Fruit fly (Drosophila melanogaster) whole organism, embryonic: ENCODE measurements around the gene CG11695.

Experiments used
- Atf-2 ChIP-seq: fragments of 200-800 bp; sonication (Bioruptor generic); optimal IDR thresholded peaks from 2 replicates; lab custom pipeline; 2016; ENCODE audit warnings: missing biosample characterization, missing genetic modification characterization
- CG11504 ChIP-seq: fragments of 200-800 bp; sonication (Bioruptor generic); optimal IDR thresholded peaks from 3 replicates; lab custom pipeline; 2019; ENCODE audit warnings: missing biosample characterization, mild to moderate bottlenecking, missing genetic modification characterization, moderate library complexity
- CG12071 ChIP-seq: fragments of 200-800 bp; sonication (Bioruptor generic); optimal IDR thresholded peaks from 3 replicates; lab custom pipeline; 2018; ENCODE audit warnings: missing biosample characterization, mild to moderate bottlenecking, missing genetic modification characterization
- CG12299 ChIP-seq: fragments of 200-800 bp; sonication (Bioruptor generic); optimal IDR thresholded peaks from 2 replicates; lab custom pipeline; 2018; ENCODE audit warnings: missing biosample characterization, mild to moderate bottlenecking, missing genetic modification characterization
- CG12744 ChIP-seq: fragments of 200-800 bp; sonication (Bioruptor generic); optimal IDR thresholded peaks from 2 replicates; lab custom pipeline; 2016; ENCODE audit warnings: missing biosample characterization, missing genetic modification characterization
- CG12942 ChIP-seq: fragments of 200-800 bp; sonication (Bioruptor generic); optimal IDR thresholded peaks from 3 replicates; lab custom pipeline; 2016; ENCODE audit warnings: missing biosample characterization, missing genetic modification characterization
- CG14441 ChIP-seq: fragments of 200-800 bp; sonication (Bioruptor generic); IDR thresholded peaks from 2 replicates; pipeline ENCODE4 v1.3.6; 2022; ENCODE audit warnings: missing biosample characterization, missing genetic modification characterization
- CG16863 ChIP-seq: fragments of 200-800 bp; sonication (Bioruptor generic); optimal IDR thresholded peaks from 3 replicates; lab custom pipeline; 2016; ENCODE audit warnings: missing biosample characterization, missing genetic modification characterization
- CG17385 ChIP-seq: fragments of 200-800 bp; sonication (Bioruptor generic); optimal IDR thresholded peaks from 3 replicates; lab custom pipeline; 2018; ENCODE audit warnings: missing biosample characterization, mild to moderate bottlenecking, missing genetic modification characterization
- CG17912 ChIP-seq: fragments of 200-800 bp; sonication (Bioruptor generic); optimal IDR thresholded peaks from 2 replicates; lab custom pipeline; 2018; ENCODE audit warnings: missing biosample characterization, mild to moderate bottlenecking, missing genetic modification characterization
- CG2116 ChIP-seq: fragments of 200-800 bp; sonication (Bioruptor generic); optimal IDR thresholded peaks from 3 replicates; lab custom pipeline; 2018; ENCODE audit warnings: missing biosample characterization, mild to moderate bottlenecking, missing genetic modification characterization
- CG2129 ChIP-seq: fragments of 200-800 bp; sonication (Bioruptor generic); IDR thresholded peaks from 2 replicates; pipeline ENCODE4 v1.3.6; 2022; ENCODE audit warnings: missing biosample characterization, missing genetic modification characterization; ENCODE audit not compliant: partially characterized antibody
- CG3163 ChIP-seq: fragments of 200-800 bp; sonication (Bioruptor generic); optimal IDR thresholded peaks from 3 replicates; lab custom pipeline; 2016; ENCODE audit warnings: missing biosample characterization, missing genetic modification characterization
- CG34376 ChIP-seq: fragments of 200-800 bp; sonication (Bioruptor generic); optimal IDR thresholded peaks from 2 replicates; lab custom pipeline; 2018; ENCODE audit warnings: missing biosample characterization, mild to moderate bottlenecking, missing genetic modification characterization
- CG4730 ChIP-seq: fragments of 200-800 bp; sonication (Bioruptor generic); IDR thresholded peaks from 2 replicates; pipeline ENCODE4 v1.3.6; 2022; ENCODE audit warnings: missing biosample characterization, missing genetic modification characterization
- CG6791 ChIP-seq: fragments of 200-800 bp; sonication (Bioruptor generic); IDR thresholded peaks from 3 replicates; pipeline ENCODE4 v1.3.6; 2022; ENCODE audit warnings: missing biosample characterization, missing genetic modification characterization; ENCODE audit not compliant: partially characterized antibody
- CG6854 ChIP-seq: fragments of 200-800 bp; sonication (Bioruptor generic); optimal IDR thresholded peaks from 3 replicates; lab custom pipeline; 2017; ENCODE audit warnings: missing biosample characterization, mild to moderate bottlenecking, missing genetic modification characterization
- CG9876 ChIP-seq: fragments of 200-800 bp; sonication (Bioruptor generic); optimal IDR thresholded peaks from 2 replicates; lab custom pipeline; 2016; ENCODE audit warnings: missing biosample characterization, missing genetic modification characterization
- D19B ChIP-seq: fragments of 200-800 bp; sonication (Bioruptor generic); optimal IDR thresholded peaks from 2 replicates; lab custom pipeline; 2017; ENCODE audit warnings: missing biosample characterization, mild to moderate bottlenecking, missing genetic modification characterization
- Dbx ChIP-seq: fragments of 200-800 bp; sonication (Bioruptor generic); IDR thresholded peaks from 3 replicates; pipeline ENCODE4 v1.3.6; 2022; ENCODE audit warnings: missing biosample characterization, missing genetic modification characterization
- Hmx ChIP-seq: fragments of 200-800 bp; sonication (Bioruptor generic); optimal IDR thresholded peaks from 2 replicates; lab custom pipeline; 2016; ENCODE audit warnings: missing biosample characterization, missing genetic modification characterization
- Med ChIP-seq: fragments of 200-800 bp; sonication (Bioruptor generic); peaks from one replicate; lab custom pipeline; 2016; ENCODE audit warnings: missing biosample characterization, missing genetic modification characterization, mild to moderate bottlenecking, inconsistent platforms, moderate library complexity
- NC2α ChIP-seq: fragments of 200-800 bp; sonication (Bioruptor generic); optimal IDR thresholded peaks from 2 replicates; lab custom pipeline; 2016; ENCODE audit warnings: missing biosample characterization, missing genetic modification characterization
- NC2β ChIP-seq: fragments of 200-800 bp; sonication (Bioruptor generic); optimal IDR thresholded peaks from 2 replicates; lab custom pipeline; 2016; ENCODE audit warnings: missing biosample characterization, missing genetic modification characterization
- PHDP ChIP-seq: fragments of 200-800 bp; sonication (Bioruptor generic); optimal IDR thresholded peaks from 3 replicates; lab custom pipeline; 2018; ENCODE audit warnings: missing biosample characterization, mild to moderate bottlenecking, missing genetic modification characterization, moderate library complexity
- Rfx ChIP-seq: fragments of 200-800 bp; sonication (Bioruptor generic); IDR thresholded peaks from 2 replicates; pipeline ENCODE4 v1.3.6; 2022; ENCODE audit warnings: missing biosample characterization, missing genetic modification characterization
- ac ChIP-seq: fragments of 200-800 bp; sonication (Bioruptor generic); optimal IDR thresholded peaks from 3 replicates; lab custom pipeline; 2017; ENCODE audit warnings: missing biosample characterization, mild to moderate bottlenecking, missing genetic modification characterization
- ara ChIP-seq: fragments of 200-800 bp; sonication (Bioruptor generic); IDR thresholded peaks from 2 replicates; pipeline ENCODE4 v1.3.6; 2022; ENCODE audit warnings: missing biosample characterization, missing genetic modification characterization
- br ChIP-seq: fragments of >200 bp; optimal IDR thresholded peaks from 2 replicates; lab custom pipeline; 2017
- bsh ChIP-seq, 2 experiments: fragments of 200-800 bp; sonication (Bioruptor generic); optimal IDR thresholded peaks; 2 replicates each; lab custom pipeline; 2017 to 2018; ENCODE audit warnings: mild to moderate bottlenecking in 2 of 2, missing biosample characterization in 2 of 2, missing genetic modification characterization in 2 of 2, moderate library complexity in 1 of 2
- chif ChIP-seq, 2 experiments: fragments of 200-800 bp; sonication (Bioruptor generic); optimal IDR thresholded peaks; 3 replicates each; lab custom pipeline; 2016; ENCODE audit warnings: missing biosample characterization in 2 of 2, missing genetic modification characterization in 2 of 2
- chm ChIP-seq: fragments of 200-800 bp; sonication (Bioruptor generic); IDR thresholded peaks from 2 replicates; pipeline ENCODE4 v1.3.6; 2022; ENCODE audit warnings: missing biosample characterization, missing genetic modification characterization
- croc ChIP-seq: fragments of 200-800 bp; sonication (Bioruptor generic); conservative IDR thresholded peaks from 3 replicates; pipeline ENCODE4 v1.3.6; 2022; ENCODE audit warnings: missing biosample characterization, missing genetic modification characterization
- cwo ChIP-seq: fragments of 200-800 bp; sonication (Bioruptor generic); optimal IDR thresholded peaks from 3 replicates; lab custom pipeline; 2017; ENCODE audit warnings: missing biosample characterization, missing genetic modification characterization, mild to moderate bottlenecking, moderate library complexity, missing genetic modification reagents
- danr ChIP-seq: fragments of 200-800 bp; sonication (Bioruptor generic); IDR thresholded peaks from 2 replicates; pipeline ENCODE4 v1.3.6; 2022; ENCODE audit warnings: missing biosample characterization, missing genetic modification characterization
- dmrt11E ChIP-seq: fragments of 200-800 bp; sonication (Bioruptor generic); optimal IDR thresholded peaks from 3 replicates; lab custom pipeline; 2018; ENCODE audit warnings: missing biosample characterization, mild to moderate bottlenecking, missing genetic modification characterization, moderate library complexity
- ems ChIP-seq: fragments of 200-800 bp; sonication (Bioruptor generic); optimal IDR thresholded peaks from 3 replicates; lab custom pipeline; 2016; ENCODE audit warnings: missing biosample characterization, missing genetic modification characterization
- en ChIP-seq: fragments of 200-800 bp; sonication (Bioruptor generic); optimal IDR thresholded peaks from 2 replicates; lab custom pipeline; 2016; ENCODE audit warnings: missing biosample characterization, missing genetic modification characterization
- h ChIP-seq: fragments of >200 bp; optimal IDR thresholded peaks from 2 replicates; lab custom pipeline; 2017
- hb ChIP-seq: fragments of 200-800 bp; sonication (Bioruptor generic); IDR thresholded peaks from 3 replicates; pipeline ENCODE4 v1.3.6; 2022; ENCODE audit warnings: missing biosample characterization, missing genetic modification characterization; ENCODE audit not compliant: partially characterized antibody
- klu ChIP-seq: fragments of 200-800 bp; sonication (Bioruptor generic); IDR thresholded peaks from 2 replicates; pipeline ENCODE4 v1.3.6; 2022; ENCODE audit warnings: missing biosample characterization, missing genetic modification characterization
- lov ChIP-seq, 2 experiments: fragments of 200-800 bp in 1 of 2; fragments of >200 bp in 1 of 2; sonication (Bioruptor generic) in 1 of 2; IDR thresholded peaks in 1 of 2; optimal IDR thresholded peaks in 1 of 2; 2 replicates in 1 of 2; 3 replicates in 1 of 2; pipeline versions ENCODE4 v1.3.6 to Lab custom; 2017 to 2022; ENCODE audit warnings: missing biosample characterization in 1 of 2, missing genetic modification characterization in 1 of 2
- org-1 ChIP-seq: fragments of 200-800 bp; sonication (Bioruptor generic); optimal IDR thresholded peaks from 2 replicates; lab custom pipeline; 2017; ENCODE audit warnings: missing biosample characterization, missing genetic modification characterization
- ranshi ChIP-seq: fragments of 200-800 bp; sonication (Bioruptor generic); IDR thresholded peaks from 2 replicates; pipeline ENCODE4 v1.3.6; 2022; ENCODE audit warnings: missing biosample characterization, missing genetic modification characterization
- scrt ChIP-seq: fragments of 200-800 bp; sonication (Bioruptor generic); optimal IDR thresholded peaks from 2 replicates; lab custom pipeline; 2018; ENCODE audit warnings: missing biosample characterization, mild to moderate bottlenecking, missing genetic modification characterization, moderate library complexity
- sim ChIP-seq: fragments of 200-800 bp; sonication (Bioruptor generic); IDR thresholded peaks from 2 replicates; pipeline ENCODE4 v1.3.6; 2022; ENCODE audit warnings: missing biosample characterization, missing genetic modification characterization
- sna ChIP-seq: fragments of 200-800 bp; sonication (Bioruptor generic); IDR thresholded peaks from 2 replicates; pipeline ENCODE4 v1.3.6; 2022; ENCODE audit warnings: missing biosample characterization, missing genetic modification characterization; ENCODE audit not compliant: partially characterized antibody
- sqz ChIP-seq: fragments of 200-800 bp; sonication (Bioruptor generic); optimal IDR thresholded peaks from 3 replicates; lab custom pipeline; 2018; ENCODE audit warnings: missing biosample characterization, mild to moderate bottlenecking, missing genetic modification characterization
- stwl ChIP-seq: fragments of 200-800 bp; sonication (Bioruptor generic); optimal IDR thresholded peaks from 3 replicates; lab custom pipeline; 2018; ENCODE audit warnings: missing biosample characterization, mild to moderate bottlenecking, missing genetic modification characterization, moderate library complexity
- toy ChIP-seq: fragments of 200-800 bp; sonication (Bioruptor generic); IDR thresholded peaks from 2 replicates; pipeline ENCODE4 v1.3.6; 2022; ENCODE audit warnings: missing biosample characterization, missing genetic modification characterization
- tup ChIP-seq: fragments of 200-800 bp; sonication (Bioruptor generic); optimal IDR thresholded peaks from 2 replicates; lab custom pipeline; 2016; ENCODE audit warnings: missing biosample characterization, mild to moderate bottlenecking, missing genetic modification characterization, moderate library complexity

CG11695 gene

dm6 chrX:11576540-11576939 is at the start of gene CG11695 (continued):
- TF ChIP-seq CG12071 (no peak), sim (GFP tag; lab: Robert Waterston, UW) (no peak), CG4730 (GFP tag; lab: Robert Waterston, UW) (no peak), chif (GFP tag; optimal IDR thresholded peaks at IDR 0.05; lab: Kevin White, UChicago) (peak; percentile 19 to 54), CG16863 (peak; percentile 28), chm (peak; percentile 36; the same call in 1 of the 2 replicates), en (GFP tag; lab: Kevin White, UChicago) (no peak), Med (GFP tag; lab: Kevin White, UChicago) (peak; percentile 91), CG17385 (GFP tag; lab: Kevin White, UChicago) (peak; percentile 59), toy (GFP tag; lab: Robert Waterston, UW) (no peak), lov (optimal IDR thresholded peaks at IDR 0.05; lab: Kevin White, UChicago) (no peak), lov (GFP tag; IDR thresholded peaks at IDR 0.05; lab: Robert Waterston, UW) (no peak), cwo (peak; percentile 19), CG12942 (GFP tag; lab: Kevin White, UChicago) (peak; percentile 56), tup (no peak), CG11504 (peak; percentile 76), CG3163 (GFP tag; lab: Kevin White, UChicago) (no peak), bsh (GFP tag; optimal IDR thresholded peaks at IDR 0.05; lab: Kevin White, UChicago) (peak; percentile 7 to 58), danr (0 out of 2 replicates have a peak, but pooled peaks have one; percentile 13), CG2116 (GFP tag; lab: Kevin White, UChicago) (peak; percentile 42), sna (no peak), br (lab: Kevin White, UChicago) (no peak), ems (GFP tag; lab: Kevin White, UChicago) (peak; percentile 25), CG14441 (GFP tag; lab: Robert Waterston, UW) (peak; percentile 48; the same call in 1 of the 2 replicates), sqz (GFP tag; lab: Kevin White, UChicago) (no peak), org-1 (GFP tag; lab: Kevin White, UChicago) (no peak), klu (peak; percentile 34; the same call in 1 of the 2 replicates), Atf-2 (GFP tag; lab: Kevin White, UChicago) (peak; percentile 19), PHDP (peak; percentile 67), NC2β (GFP tag; lab: Kevin White, UChicago) (peak; percentile 32), CG34376 (GFP tag; lab: Kevin White, UChicago) (peak; percentile 58), scrt (GFP tag; lab: Kevin White, UChicago) (no peak), ara (GFP tag; lab: Robert Waterston, UW) (no peak), D19B (GFP tag; lab: Kevin White, UChicago) (no peak), croc (GFP tag; lab: Robert Waterston, UW) (no peak), hb (no peak), NC2α (GFP tag; lab: Kevin White, UChicago) (no peak), CG17912 (GFP tag; lab: Kevin White, UChicago) (no peak), Hmx (GFP tag; lab: Kevin White, UChicago) (no peak), ranshi (GFP tag; lab: Robert Waterston, UW) (peak; percentile 45; the same call in 1 of the 2 replicates), stwl (tag; lab: Kevin White, UChicago) (peak; percentile 34), CG12744 (GFP tag; lab: Kevin White, UChicago) (no peak), h (no peak), Rfx (GFP tag; lab: Robert Waterston, UW) (peak; percentile 81), CG9876 (GFP tag; lab: Kevin White, UChicago) (peak; percentile 0), CG6791 (GFP tag; lab: Robert Waterston, UW) (no peak), CG2129 (GFP tag; lab: Robert Waterston, UW) (no peak), ac (no peak), Dbx (0 out of 3 replicates have a peak, but pooled peaks have one; percentile 57), CG6854 (GFP tag; lab: Kevin White, UChicago) (no peak), CG12299 (peak; percentile 61), dmrt11E (tag; lab: Kevin White, UChicago) (peak; percentile 63)
